Worm (Caenorhabditis elegans): ENCODE measurements around the gene abl-1.

- TF ChIP-seq ama-1 (optimal IDR thresholded peaks at IDR 0.05) (no peak), pha-4 (tag; optimal IDR thresholded peaks at IDR 0.05) (no peak), elt-2 (tag; optimal IDR thresholded peaks at IDR 0.05) (peak; percentile 14), mec-3 (tag; optimal IDR thresholded peaks at IDR 0.05; ENCODE audit: borderline replicate concordance) (no peak), tbx-2 (tag; optimal IDR thresholded peaks at IDR 0.05) (peak; percentile 10), hlh-30 (tag; optimal IDR thresholded peaks at IDR 0.05; ENCODE audit: insufficient read depth) (no peak), madf-2 (tag; optimal IDR thresholded peaks at IDR 0.05) (no peak), dve-1 (tag; optimal IDR thresholded peaks at IDR 0.05) (no peak), ceh-24 (tag; optimal IDR thresholded peaks at IDR 0.05) (no peak), nhr-11 (tag; optimal IDR thresholded peaks at IDR 0.05) (no peak), unc-55 (GFP tag; optimal IDR thresholded peaks at IDR 0.05) (no peak), hlh-6 (tag; optimal IDR thresholded peaks at IDR 0.05) (no peak)
Observed at ce11 chrX:10624157-10624623, at the start of gene abl-1.

Measured in whole organism, late embryonic.